Worm (Caenorhabditis elegans): ENCODE results near the gene igcm-2.

igcm-2 gene

ce11 chrX:6391491-6391890 is at the start of gene igcm-2:
Gene igcm-2, minus strand, starts transcription at chrX:6391591.
- TF ChIP-seq ceh-40 (GFP tag; IDR thresholded peaks at IDR 0.05) (no peak), Y79H2A.3 (GFP tag; conservative IDR thresholded peaks at IDR 0.05) (no peak), aptf-2 (GFP tag; conservative IDR thresholded peaks at IDR 0.05) (no peak), attf-6 (GFP tag; IDR thresholded peaks at IDR 0.05) (no peak), egrh-3 (GFP tag; IDR thresholded peaks at IDR 0.05) (no peak), sptf-2 (GFP tag; optimal IDR thresholded peaks at IDR 0.05) (no peak), B0035.1 (tag; optimal IDR thresholded peaks at IDR 0.05) (no peak)

DNA sequence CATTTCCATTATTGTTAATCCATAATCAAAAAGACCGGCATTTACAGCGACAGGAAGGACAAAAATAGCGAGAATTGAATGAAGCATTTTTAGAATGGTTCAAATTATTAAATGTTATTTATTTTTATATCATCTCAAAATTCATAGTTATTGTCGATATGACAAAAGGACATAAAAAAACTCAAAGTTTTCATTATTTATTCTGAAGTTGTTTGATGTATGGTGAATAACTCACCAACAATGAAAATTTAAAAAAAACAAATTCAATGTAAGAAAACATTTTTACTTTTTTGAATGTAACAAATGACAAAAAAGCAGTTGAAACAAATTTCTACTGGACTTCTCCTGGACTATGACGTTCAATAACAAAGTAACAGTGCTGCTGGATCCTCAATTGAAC is 49.1 kb upstream of the igcm-2 start, which contains the start of gene K10C2.14:
TSS of gene K10C2.14 (minus strand) at position 101 of the 400 bp plus-strand sequence.
- TF ChIP-seq sea-2 (GFP tag; IDR thresholded peaks at IDR 0.05) (no peak), aptf-3 (GFP tag; IDR thresholded peaks at IDR 0.05) (no peak), repo-1 (tag; optimal IDR thresholded peaks at IDR 0.05) (no peak), nfya-2 (GFP tag; IDR thresholded peaks at IDR 0.05) (no peak), zfh-2 (GFP tag; conservative IDR thresholded peaks at IDR 0.05) (no peak), F39B2.1 (GFP tag; IDR thresholded peaks at IDR 0.05) (no peak), hlh-26 (GFP tag; conservative IDR thresholded peaks at IDR 0.05) (no peak), hsf-1 (GFP tag; IDR thresholded peaks at IDR 0.05) (no peak), madf-6 (GFP tag; IDR thresholded peaks at IDR 0.05) (no peak), fkh-3 (tag; optimal IDR thresholded peaks at IDR 0.05) (no peak), cebp-2 (GFP tag; IDR thresholded peaks at IDR 0.05) (no peak)

DNA sequence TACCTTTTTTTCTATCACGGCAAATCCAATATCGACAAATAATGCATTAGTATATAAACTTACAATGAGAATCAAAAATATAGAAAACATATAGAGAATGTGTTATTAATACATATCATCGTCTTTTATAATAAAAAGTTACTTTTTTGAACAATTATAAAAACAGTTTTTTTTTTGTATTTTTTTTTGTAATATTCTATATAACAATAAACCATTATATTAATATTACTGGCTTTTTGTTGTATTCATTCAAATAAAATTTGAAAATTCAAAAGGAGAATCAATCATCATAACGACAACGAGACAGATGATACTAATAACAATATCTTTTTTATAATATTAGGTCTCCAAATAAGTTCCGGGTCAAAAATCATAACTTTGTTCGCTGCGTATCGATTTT is 46.2 kb upstream of the igcm-2 start, which contains the start of gene K10C2.8:
TSS of gene K10C2.8 (minus strand) at position 101 of the 400 bp plus-strand sequence.
- TF ChIP-seq nhr-179 (tag; optimal IDR thresholded peaks at IDR 0.05) (no peak), ZK185.1 (tag; optimal IDR thresholded peaks at IDR 0.05; ENCODE audit: poor library complexity, severe bottlenecking) (no peak), tbp1 (GFP tag; optimal IDR thresholded peaks at IDR 0.05) (no peak), mel-28 (tag; optimal IDR thresholded peaks at IDR 0.05; ENCODE audit: borderline replicate concordance) (no peak), attf-6 (GFP tag; IDR thresholded peaks at IDR 0.05) (no peak), madf-10 (tag; optimal IDR thresholded peaks at IDR 0.05) (no peak), zfh-2 (GFP tag; conservative IDR thresholded peaks at IDR 0.05) (no peak), ztf-26 (tag; optimal IDR thresholded peaks at IDR 0.05) (no peak)

DNA sequence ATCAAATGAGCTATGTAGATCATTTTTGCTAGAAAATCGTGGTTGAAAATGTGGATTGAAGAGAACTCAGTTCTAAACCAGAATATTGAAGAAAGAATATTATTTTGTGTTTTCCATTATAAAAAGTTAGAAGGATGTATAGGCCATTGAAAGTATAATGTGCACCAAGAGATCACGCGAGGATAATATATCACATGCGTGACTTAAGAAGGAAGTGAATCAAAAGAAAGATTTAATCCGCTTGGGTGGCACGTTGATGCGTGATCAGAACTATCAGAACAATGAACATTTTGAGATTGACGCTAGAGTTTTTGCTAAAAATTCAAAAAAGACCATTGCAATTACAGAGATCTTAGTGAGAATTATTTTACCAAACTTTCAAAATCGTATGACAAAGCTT is 44.4 kb upstream of the igcm-2 start:
- TF ChIP-seq F57C9.4 (tag; optimal IDR thresholded peaks at IDR 0.05) (no peak), ztf-28 (GFP tag; IDR thresholded peaks at IDR 0.05) (no peak), egl-18 (GFP tag; IDR thresholded peaks at IDR 0.05) (no peak), egl-44 (GFP tag; IDR thresholded peaks at IDR 0.05) (no peak), rec-8 (tag; optimal IDR thresholded peaks at IDR 0.05) (no peak), F37B4.10 (GFP tag; IDR thresholded peaks at IDR 0.05) (no peak), cebp-1 (GFP tag; IDR thresholded peaks at IDR 0.05) (no peak), cebp-1 (tag; optimal IDR thresholded peaks at IDR 0.05) (no peak), Y95B8A.8 (GFP tag; IDR thresholded peaks at IDR 0.05) (no peak), attf-3 (GFP tag; conservative IDR thresholded peaks at IDR 0.05) (no peak), C17E4.6 (GFP tag; IDR thresholded peaks at IDR 0.05) (no peak), F49E8.2 (tag; optimal IDR thresholded peaks at IDR 0.05; ENCODE audit: insufficient read depth) (no peak), tbp1 (GFP tag; optimal IDR thresholded peaks at IDR 0.05) (no peak), hlh-12 (tag; optimal IDR thresholded peaks at IDR 0.05) (no peak), dpl-1 (GFP tag; optimal IDR thresholded peaks at IDR 0.05) (no peak), nhr-179 (tag; optimal IDR thresholded peaks at IDR 0.05) (no peak), lsy-27 (tag; optimal IDR thresholded peaks at IDR 0.05; ENCODE audit: borderline replicate concordance, insufficient read depth) (no peak), F22D6.2 (tag; optimal IDR thresholded peaks at IDR 0.05) (no peak)

Measured in whole organism, young adult.